Worm (Caenorhabditis elegans): ENCODE data around the gene srsx-35.

DNA sequence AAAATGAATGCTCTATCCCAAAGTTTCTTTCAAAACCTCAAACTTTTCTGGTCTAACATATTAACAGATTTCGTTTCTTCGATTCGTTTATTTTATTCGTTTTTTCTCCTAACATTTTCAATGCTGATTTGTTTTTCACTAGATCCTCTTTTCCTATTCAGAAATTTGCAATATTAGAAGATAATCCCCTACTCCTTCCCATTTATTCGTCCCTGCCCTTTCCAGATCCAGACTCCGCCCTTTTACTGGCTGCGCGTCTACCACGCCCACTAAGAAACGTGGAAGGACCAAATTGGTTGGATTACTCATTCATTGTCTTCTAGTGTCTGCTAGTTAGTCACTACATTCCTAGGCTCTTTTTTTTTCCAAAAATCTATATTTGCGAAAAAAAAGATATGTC is 40.7 kb downstream of the srsx-35 start, which contains the start of gene Y44A6C.2:
- TF ChIP-seq rcor-1 (GFP tag; IDR thresholded peaks at IDR 0.05) (no peak), pha-4 (tag; optimal IDR thresholded peaks at IDR 0.05) (no peak), Y53F4B.3 (GFP tag; IDR thresholded peaks at IDR 0.05) (no peak), F52B5.7 (tag; optimal IDR thresholded peaks at IDR 0.05) (no peak), egrh-3 (GFP tag; IDR thresholded peaks at IDR 0.05) (no peak), unc-130 (GFP tag; optimal IDR thresholded peaks at IDR 0.05) (no peak), attf-6 (GFP tag; IDR thresholded peaks at IDR 0.05) (no peak), B0336.3 (GFP tag; IDR thresholded peaks at IDR 0.05) (no peak), unc-62 (GFP tag; optimal IDR thresholded peaks at IDR 0.05) (no peak), madf-8 (GFP tag; conservative IDR thresholded peaks at IDR 0.05) (no peak)
